Fruit fly (Drosophila melanogaster) whole organism, embryonic: ENCODE data around the gene Ptx1.

ENCODE experiments used
- Bgb ChIP-seq: fragments of 200-800 bp; sonication (Bioruptor generic); IDR thresholded peaks from 2 replicates; pipeline ENCODE4 v1.3.6; 2022; ENCODE audit warnings: missing biosample characterization, missing genetic modification characterization; ENCODE audit not compliant: partially characterized antibody
- C15 ChIP-seq: fragments of 200-800 bp; sonication (Bioruptor generic); IDR thresholded peaks from 3 replicates; pipeline ENCODE4 v1.3.6; 2022; ENCODE audit warnings: missing biosample characterization, missing genetic modification characterization
- CG1024 ChIP-seq: fragments of 200-800 bp; sonication (Bioruptor generic); IDR thresholded peaks from 2 replicates; pipeline ENCODE4 v1.3.6; 2022; ENCODE audit warnings: missing biosample characterization, missing genetic modification characterization
- CG10274 ChIP-seq: fragments of 200-800 bp; sonication (Bioruptor generic); optimal IDR thresholded peaks from 3 replicates; lab custom pipeline; 2017; ENCODE audit warnings: missing biosample characterization, mild to moderate bottlenecking, missing genetic modification characterization
- CG11504 ChIP-seq: fragments of 200-800 bp; sonication (Bioruptor generic); optimal IDR thresholded peaks from 3 replicates; lab custom pipeline; 2019; ENCODE audit warnings: missing biosample characterization, mild to moderate bottlenecking, missing genetic modification characterization, moderate library complexity
- CG12942 ChIP-seq: fragments of 200-800 bp; sonication (Bioruptor generic); optimal IDR thresholded peaks from 3 replicates; lab custom pipeline; 2016; ENCODE audit warnings: missing biosample characterization, missing genetic modification characterization
- CG13424 ChIP-seq: fragments of 200-800 bp; sonication (Bioruptor generic); optimal IDR thresholded peaks from 2 replicates; lab custom pipeline; 2019; ENCODE audit warnings: missing biosample characterization, mild to moderate bottlenecking, missing genetic modification characterization, moderate library complexity
- CG15269 ChIP-seq: fragments of 200-800 bp; sonication (Bioruptor generic); optimal IDR thresholded peaks from 2 replicates; lab custom pipeline; 2018; ENCODE audit warnings: missing biosample characterization, mild to moderate bottlenecking, missing genetic modification characterization, moderate library complexity
- CG17385 ChIP-seq: fragments of 200-800 bp; sonication (Bioruptor generic); optimal IDR thresholded peaks from 3 replicates; lab custom pipeline; 2018; ENCODE audit warnings: missing biosample characterization, mild to moderate bottlenecking, missing genetic modification characterization
- CG18599 ChIP-seq: fragments of 200-800 bp; sonication (Bioruptor generic); optimal IDR thresholded peaks from 3 replicates; lab custom pipeline; 2017; ENCODE audit warnings: missing biosample characterization, missing genetic modification characterization, mild to moderate bottlenecking, moderate library complexity, missing genetic modification reagents
- CG18619 ChIP-seq: fragments of 200-800 bp; sonication (Bioruptor generic); optimal IDR thresholded peaks from 3 replicates; lab custom pipeline; 2017; ENCODE audit warnings: missing biosample characterization, mild to moderate bottlenecking, missing genetic modification characterization
- CG2116 ChIP-seq: fragments of 200-800 bp; sonication (Bioruptor generic); optimal IDR thresholded peaks from 3 replicates; lab custom pipeline; 2018; ENCODE audit warnings: missing biosample characterization, mild to moderate bottlenecking, missing genetic modification characterization
- CG31365 ChIP-seq: fragments of 200-800 bp; sonication (Bioruptor generic); optimal IDR thresholded peaks from 2 replicates; lab custom pipeline; 2018; ENCODE audit warnings: missing biosample characterization, mild to moderate bottlenecking, missing genetic modification characterization
- CG3281 ChIP-seq: fragments of 200-800 bp; sonication (Bioruptor generic); optimal IDR thresholded peaks from 3 replicates; lab custom pipeline; 2017; ENCODE audit warnings: missing biosample characterization, mild to moderate bottlenecking, missing genetic modification characterization
- CG33213 ChIP-seq: fragments of 200-800 bp; sonication (Bioruptor generic); optimal IDR thresholded peaks from 3 replicates; lab custom pipeline; 2016; ENCODE audit warnings: missing biosample characterization, missing genetic modification characterization
- CG33557 ChIP-seq: fragments of 200-800 bp; sonication (Bioruptor generic); optimal IDR thresholded peaks from 2 replicates; lab custom pipeline; 2019; ENCODE audit warnings: missing biosample characterization, mild to moderate bottlenecking, missing genetic modification characterization, moderate library complexity
- CG5953 ChIP-seq: fragments of 200-800 bp; sonication (Bioruptor generic); IDR thresholded peaks from 2 replicates; pipeline ENCODE4 v1.3.6; 2022; ENCODE audit warnings: missing biosample characterization, missing genetic modification characterization
- CG6272 ChIP-seq: fragments of 200-800 bp; sonication (Bioruptor generic); IDR thresholded peaks from 2 replicates; pipeline ENCODE4 v1.3.6; 2022; ENCODE audit warnings: missing biosample characterization, missing genetic modification characterization
- CG7372 ChIP-seq: fragments of 200-800 bp; sonication (Bioruptor generic); IDR thresholded peaks from 2 replicates; pipeline ENCODE4 v1.3.6; 2022; ENCODE audit warnings: missing biosample characterization, missing genetic modification characterization
- CG7839 ChIP-seq: fragments of 200-800 bp; sonication (Bioruptor generic); optimal IDR thresholded peaks from 3 replicates; lab custom pipeline; 2018; ENCODE audit warnings: missing biosample characterization, mild to moderate bottlenecking, missing genetic modification characterization, moderate library complexity
- CG8290 ChIP-seq, 3 experiments: fragments of 200-800 bp; sonication (Bioruptor generic); optimal IDR thresholded peaks; 2 replicates each; lab custom pipeline; 2016 to 2019; ENCODE audit warnings: missing biosample characterization in 3 of 3, missing genetic modification characterization in 3 of 3, mild to moderate bottlenecking in 2 of 3, moderate library complexity in 1 of 3
- CG8359 ChIP-seq: fragments of 200-800 bp; sonication (Bioruptor generic); optimal IDR thresholded peaks from 2 replicates; lab custom pipeline; 2017; ENCODE audit warnings: missing biosample characterization, mild to moderate bottlenecking, missing genetic modification characterization, borderline replicate concordance
- CG8924 ChIP-seq: fragments of 200-800 bp; optimal IDR thresholded peaks from 3 replicates; lab custom pipeline; 2019; ENCODE audit warnings: missing biosample characterization, mild to moderate bottlenecking, missing genetic modification characterization, moderate library complexity
- Dbx ChIP-seq: fragments of 200-800 bp; sonication (Bioruptor generic); IDR thresholded peaks from 3 replicates; pipeline ENCODE4 v1.3.6; 2022; ENCODE audit warnings: missing biosample characterization, missing genetic modification characterization
- Dfd ChIP-seq, 2 experiments: fragments of >200 bp; optimal IDR thresholded peaks; 2 replicates each; lab custom pipeline; 2017; ENCODE audit warnings: missing biosample characterization in 2 of 2, missing genetic modification characterization in 2 of 2
- Dll ChIP-seq: fragments of 200-800 bp; sonication (Bioruptor generic); IDR thresholded peaks from 4 replicates; pipeline ENCODE4 v1.3.6; 2022; ENCODE audit warnings: missing biosample characterization, missing genetic modification characterization; ENCODE audit not compliant: partially characterized antibody
- HmgZ ChIP-seq: fragments of 200-800 bp; sonication (Bioruptor generic); optimal IDR thresholded peaks from 2 replicates; lab custom pipeline; 2018; ENCODE audit warnings: missing biosample characterization, mild to moderate bottlenecking, missing genetic modification characterization
- NC2α ChIP-seq: fragments of 200-800 bp; sonication (Bioruptor generic); optimal IDR thresholded peaks from 2 replicates; lab custom pipeline; 2016; ENCODE audit warnings: missing biosample characterization, missing genetic modification characterization
- Neu2 ChIP-seq: fragments of 200-800 bp; sonication (Bioruptor generic); optimal IDR thresholded peaks from 3 replicates; lab custom pipeline; 2016; ENCODE audit warnings: missing biosample characterization, missing genetic modification characterization, borderline replicate concordance
- NfI ChIP-seq: fragments of 200-800 bp; sonication (Bioruptor generic); optimal IDR thresholded peaks from 3 replicates; lab custom pipeline; 2018; ENCODE audit warnings: missing biosample characterization, mild to moderate bottlenecking, missing genetic modification characterization, moderate library complexity
- Sox102F ChIP-seq: fragments of 200-800 bp; sonication (Bioruptor generic); optimal IDR thresholded peaks from 2 replicates; lab custom pipeline; 2018; ENCODE audit warnings: missing biosample characterization, mild to moderate bottlenecking, missing genetic modification characterization, moderate library complexity
- Xbp1 ChIP-seq: fragments of 200-800 bp; sonication (Bioruptor generic); optimal IDR thresholded peaks from 3 replicates; lab custom pipeline; 2016; ENCODE audit warnings: missing biosample characterization, mild to moderate bottlenecking, missing genetic modification characterization
- cas ChIP-seq: fragments of 200-800 bp; sonication (Bioruptor generic); IDR thresholded peaks from 2 replicates; pipeline ENCODE4 v1.3.6; 2022; ENCODE audit warnings: missing biosample characterization, missing genetic modification characterization
- cato ChIP-seq: fragments of 200-800 bp; sonication (Bioruptor generic); optimal IDR thresholded peaks from 2 replicates; lab custom pipeline; 2016; ENCODE audit warnings: missing biosample characterization, missing genetic modification characterization, borderline replicate concordance
- chinmo ChIP-seq: fragments of 200-800 bp; sonication (Bioruptor generic); IDR thresholded peaks from 4 replicates; pipeline ENCODE4 v1.3.6; 2022; ENCODE audit warnings: missing biosample characterization, missing genetic modification characterization; ENCODE audit not compliant: partially characterized antibody
- chm ChIP-seq: fragments of 200-800 bp; sonication (Bioruptor generic); IDR thresholded peaks from 2 replicates; pipeline ENCODE4 v1.3.6; 2022; ENCODE audit warnings: missing biosample characterization, missing genetic modification characterization
- ci ChIP-seq: fragments of 200-800 bp; sonication (Bioruptor generic); IDR thresholded peaks from 3 replicates; pipeline ENCODE4 v1.3.6; 2022; ENCODE audit warnings: missing biosample characterization, missing genetic modification characterization
- da ChIP-seq: fragments of 200-800 bp; sonication (Bioruptor generic); optimal IDR thresholded peaks from 2 replicates; lab custom pipeline; 2016; ENCODE audit warnings: missing biosample characterization, missing genetic modification characterization
- ems ChIP-seq: fragments of 200-800 bp; sonication (Bioruptor generic); optimal IDR thresholded peaks from 3 replicates; lab custom pipeline; 2016; ENCODE audit warnings: missing biosample characterization, missing genetic modification characterization
- en ChIP-seq: fragments of 200-800 bp; sonication (Bioruptor generic); optimal IDR thresholded peaks from 2 replicates; lab custom pipeline; 2016; ENCODE audit warnings: missing biosample characterization, missing genetic modification characterization
- gem ChIP-seq: fragments of 200-800 bp; sonication (Bioruptor generic); optimal IDR thresholded peaks from 2 replicates; lab custom pipeline; 2019; ENCODE audit warnings: missing biosample characterization, mild to moderate bottlenecking, missing genetic modification characterization, moderate library complexity
- hb ChIP-seq: fragments of 200-800 bp; sonication (Bioruptor generic); IDR thresholded peaks from 3 replicates; pipeline ENCODE4 v1.3.6; 2022; ENCODE audit warnings: missing biosample characterization, missing genetic modification characterization; ENCODE audit not compliant: partially characterized antibody
- ind ChIP-seq: fragments of 200-800 bp; sonication (Bioruptor generic); optimal IDR thresholded peaks from 3 replicates; lab custom pipeline; 2016; ENCODE audit warnings: missing biosample characterization, missing genetic modification characterization
- maf-S ChIP-seq: fragments of 200-800 bp; sonication (Bioruptor generic); optimal IDR thresholded peaks from 2 replicates; lab custom pipeline; 2016; ENCODE audit warnings: missing biosample characterization, missing genetic modification characterization
- pnt ChIP-seq: fragments of 200-800 bp; sonication (Bioruptor generic); optimal IDR thresholded peaks from 3 replicates; lab custom pipeline; 2016; ENCODE audit warnings: missing biosample characterization, missing genetic modification characterization
- prd ChIP-seq, 3 experiments: fragments of >200 bp in 2 of 3; fragments of 200-800 bp in 1 of 3; sonication (Bioruptor generic) in 1 of 3; optimal IDR thresholded peaks in 2 of 3; IDR thresholded peaks in 1 of 3; 2 replicates in 2 of 3; 3 replicates in 1 of 3; pipeline versions ENCODE4 v1.3.6 to Lab custom; 2017 to 2022; ENCODE audit warnings: missing biosample characterization in 1 of 3, missing genetic modification characterization in 1 of 3
- row ChIP-seq: fragments of 200-800 bp; sonication (Bioruptor generic); IDR thresholded peaks from 3 replicates; pipeline ENCODE4 v1.3.6; 2022; ENCODE audit warnings: missing biosample characterization, missing genetic modification characterization
- sim ChIP-seq: fragments of 200-800 bp; sonication (Bioruptor generic); IDR thresholded peaks from 2 replicates; pipeline ENCODE4 v1.3.6; 2022; ENCODE audit warnings: missing biosample characterization, missing genetic modification characterization
- slbo ChIP-seq: fragments of 200-800 bp; sonication (Bioruptor generic); IDR thresholded peaks from 2 replicates; pipeline ENCODE4 v1.3.6; 2022; ENCODE audit warnings: missing biosample characterization, missing genetic modification characterization
- ssp ChIP-seq: fragments of 200-800 bp; sonication (Bioruptor generic); IDR thresholded peaks from 2 replicates; pipeline ENCODE4 v1.3.6; 2022; ENCODE audit warnings: missing biosample characterization, missing genetic modification characterization

The Ptx1 gene

dm6 chr3R:30874679-30875078, 37.9 kb upstream of the Ptx1 start (continued):
- TF ChIP-seq CG7839 (tag; lab: Kevin White, UChicago), result peak; percentile 38
- no peak for TF ChIP-seq Neu2 (GFP tag; lab: Kevin White, UChicago)
- TF ChIP-seq cas, result no peak
- TF ChIP-seq cato (GFP tag; lab: Kevin White, UChicago), result no peak
- no peak for TF ChIP-seq CG33557 (GFP tag; lab: Kevin White, UChicago)
- no peak for TF ChIP-seq prd (optimal IDR thresholded peaks at IDR 0.05; lab: Kevin White, UChicago)
- no peak for TF ChIP-seq prd (GFP tag; IDR thresholded peaks at IDR 0.05; lab: Robert Waterston, UW)
- peak; percentile 40 for TF ChIP-seq CG11504 (tag; lab: Kevin White, UChicago)
- TF ChIP-seq CG31365 (tag; lab: Kevin White, UChicago), result no peak
- TF ChIP-seq CG18619 (GFP tag; lab: Kevin White, UChicago), result no peak
- no peak for TF ChIP-seq HmgZ (tag; lab: Kevin White, UChicago)
- TF ChIP-seq CG33213 (GFP tag; lab: Kevin White, UChicago), result no peak
- peak; percentile 63; the same call in 2 of the 3 replicates for TF ChIP-seq ci (GFP tag; lab: Robert Waterston, UW)
- TF ChIP-seq CG5953 (GFP tag; lab: Robert Waterston, UW), result no peak
- TF ChIP-seq ems (GFP tag; lab: Kevin White, UChicago), result no peak
- TF ChIP-seq en (GFP tag; lab: Kevin White, UChicago), result no peak
- no peak for TF ChIP-seq CG8290 (GFP tag; optimal IDR thresholded peaks at IDR 0.05; lab: Kevin White, UChicago)
- peak in 1 of 2 experiments; percentile 40 for TF ChIP-seq CG8290 (tag; optimal IDR thresholded peaks at IDR 0.05; lab: Kevin White, UChicago)
- TF ChIP-seq Dbx (GFP tag; lab: Robert Waterston, UW), result no peak
- TF ChIP-seq CG10274 (GFP tag; lab: Kevin White, UChicago), result no peak
- TF ChIP-seq CG18599, result no peak
- TF ChIP-seq ssp (GFP tag; lab: Robert Waterston, UW), result peak; percentile 11; the same call in 1 of the 2 replicates
- TF ChIP-seq CG6272 (GFP tag; lab: Robert Waterston, UW), result no peak
- peak; percentile 32; the same call in 2 of the 3 replicates for TF ChIP-seq row (GFP tag; lab: Robert Waterston, UW)
- no peak for TF ChIP-seq hb
- TF ChIP-seq sim (GFP tag; lab: Robert Waterston, UW), result no peak
- TF ChIP-seq NC2α (GFP tag; lab: Kevin White, UChicago), result no peak
- TF ChIP-seq Dfd (GFP tag; optimal IDR thresholded peaks at IDR 0.05; lab: Kevin White, UChicago), result no peak
- no peak for TF ChIP-seq CG12942 (GFP tag; lab: Kevin White, UChicago)
- no peak for TF ChIP-seq C15
- peak; percentile 34; the same call in 1 of the 2 replicates for TF ChIP-seq slbo (GFP tag; lab: Robert Waterston, UW)
- peak; percentile 41; the same call in 1 of the 4 replicates for TF ChIP-seq chinmo (GFP tag; lab: Robert Waterston, UW)
- no peak for TF ChIP-seq maf-S (GFP tag; lab: Kevin White, UChicago)
- no peak for TF ChIP-seq Dll
- TF ChIP-seq CG13424 (tag; lab: Kevin White, UChicago), result peak; percentile 1
- TF ChIP-seq CG15269 (tag; lab: Kevin White, UChicago), result peak; percentile 11
- peak; percentile 21; the same call in 1 of the 2 replicates for TF ChIP-seq CG1024 (GFP tag; lab: Robert Waterston, UW)
- TF ChIP-seq CG7372, result no peak
- TF ChIP-seq Sox102F, result peak; percentile 41
- no peak for TF ChIP-seq CG8359 (GFP tag; lab: Kevin White, UChicago)
- no peak for TF ChIP-seq pnt (GFP tag; lab: Kevin White, UChicago)
- no peak for TF ChIP-seq CG8924 (tag; lab: Kevin White, UChicago)
- no peak for TF ChIP-seq CG3281
- TF ChIP-seq CG2116 (GFP tag; lab: Kevin White, UChicago), result no peak
- no peak for TF ChIP-seq Bgb
- no peak for TF ChIP-seq da (GFP tag; lab: Kevin White, UChicago)
- no peak for TF ChIP-seq ind (GFP tag; lab: Kevin White, UChicago)
- TF ChIP-seq chm, result no peak
- TF ChIP-seq CG17385, result no peak
- TF ChIP-seq Xbp1, result peak; percentile 11
- TF ChIP-seq gem (tag; lab: Kevin White, UChicago), result peak; percentile 30
- no peak for TF ChIP-seq NfI
